ENCODE assay signal across 1 fruit fly cellular context in genomic region chr3L:12115103-12115502, dm6.
TF ChIP-seq lines count a peak whose summit lies in the region.

No protein-coding gene starts in this region.

TF ChIP-seq in whole organism, prepupa, 60 proteins besides CTCF, POLR2A, EP300 and RAD21 (continued from another document):
- peak; percentile 81 for TF ChIP-seq net (GFP tag; optimal IDR thresholded peaks at IDR 0.05; lab: Kevin White, UChicago)
- peak; percentile 96 for TF ChIP-seq esn (GFP tag; optimal IDR thresholded peaks at IDR 0.05; lab: Kevin White, UChicago)
- TF ChIP-seq Eip78C (GFP tag; lab: Kevin White, UChicago), result peak; percentile 98
- 0 out of 2 replicates have a peak, but pooled peaks have one; percentile 33 for TF ChIP-seq CG11294 (GFP tag; IDR thresholded peaks at IDR 0.05; lab: Robert Waterston, UW)
- TF ChIP-seq CG11762 (GFP tag; optimal IDR thresholded peaks at IDR 0.05; lab: Kevin White, UChicago; ENCODE audit: insufficient read depth), result peak; percentile 77
- TF ChIP-seq Hr39 (GFP tag; optimal IDR thresholded peaks at IDR 0.05; lab: Kevin White, UChicago), result peak; percentile 92
- TF ChIP-seq Lpt (GFP tag; optimal IDR thresholded peaks at IDR 0.05; lab: Kevin White, UChicago), result peak; percentile 76
- peak; percentile 48 for TF ChIP-seq dac (GFP tag; optimal IDR thresholded peaks at IDR 0.05; lab: Kevin White, UChicago)
- peak; percentile 61 for TF ChIP-seq fd85E (GFP tag; optimal IDR thresholded peaks at IDR 0.05; lab: Kevin White, UChicago)
- TF ChIP-seq pdm3 (GFP tag; optimal IDR thresholded peaks at IDR 0.05; lab: Kevin White, UChicago), result peak; percentile 86
- peak; percentile 86 for TF ChIP-seq CG10669 (GFP tag; optimal IDR thresholded peaks at IDR 0.05; lab: Kevin White, UChicago)
- peak; percentile 72 for TF ChIP-seq CG8319 (GFP tag; optimal IDR thresholded peaks at IDR 0.05; lab: Kevin White, UChicago)
- TF ChIP-seq acj6 (GFP tag; optimal IDR thresholded peaks at IDR 0.05; lab: Kevin White, UChicago), result peak; percentile 87
- peak; percentile 50 for TF ChIP-seq Hr4 (GFP tag; optimal IDR thresholded peaks at IDR 0.05; lab: Kevin White, UChicago)
- TF ChIP-seq CG16779 (tag; optimal IDR thresholded peaks at IDR 0.05; lab: Kevin White, UChicago), result peak; percentile 72
- TF ChIP-seq vri (GFP tag; optimal IDR thresholded peaks at IDR 0.05; lab: Kevin White, UChicago), result peak; percentile 89
- TF ChIP-seq Sox102F (GFP tag; optimal IDR thresholded peaks at IDR 0.05; lab: Kevin White, UChicago), result peak; percentile 96
- no peak for TF ChIP-seq fkh (GFP tag; optimal IDR thresholded peaks at IDR 0.05; lab: Kevin White, UChicago)
- TF ChIP-seq CG4318 (GFP tag; optimal IDR thresholded peaks at IDR 0.05; lab: Kevin White, UChicago), result peak; percentile 17
- peak; percentile 81 for TF ChIP-seq CG7368 (GFP tag; optimal IDR thresholded peaks at IDR 0.05; lab: Kevin White, UChicago)
- TF ChIP-seq CG6854 (GFP tag; optimal IDR thresholded peaks at IDR 0.05; lab: Kevin White, UChicago), result peak; percentile 88
- TF ChIP-seq spab (GFP tag; optimal IDR thresholded peaks at IDR 0.05; lab: Kevin White, UChicago), result peak; percentile 82
- TF ChIP-seq topi (GFP tag; optimal IDR thresholded peaks at IDR 0.05; lab: Kevin White, UChicago), result peak; percentile 94
- peak; percentile 80 for TF ChIP-seq CG9139 (GFP tag; optimal IDR thresholded peaks at IDR 0.05; lab: Kevin White, UChicago)
- peak; percentile 90 for TF ChIP-seq Eip93F (GFP tag; optimal IDR thresholded peaks at IDR 0.05; lab: Kevin White, UChicago)
- TF ChIP-seq CG34406 (GFP tag; optimal IDR thresholded peaks at IDR 0.05; lab: Kevin White, UChicago), result peak; percentile 85
- TF ChIP-seq Met (GFP tag; optimal IDR thresholded peaks at IDR 0.05; lab: Kevin White, UChicago), result peak; percentile 95
- TF ChIP-seq CG6808 (GFP tag; optimal IDR thresholded peaks at IDR 0.05; lab: Kevin White, UChicago), result peak; percentile 81
- TF ChIP-seq CG15336 (GFP tag; IDR thresholded peaks at IDR 0.05; lab: Robert Waterston, UW), result peak; percentile 74
- TF ChIP-seq OdsH (GFP tag; optimal IDR thresholded peaks at IDR 0.05; lab: Kevin White, UChicago), result peak; percentile 85
- TF ChIP-seq fd59A (GFP tag; optimal IDR thresholded peaks at IDR 0.05; lab: Kevin White, UChicago), result peak; percentile 79
- TF ChIP-seq CG6163 (GFP tag; IDR thresholded peaks at IDR 0.05; lab: Robert Waterston, UW), result peak; percentile 93
- peak; percentile 81 for TF ChIP-seq CG11902 (GFP tag; optimal IDR thresholded peaks at IDR 0.05; lab: Kevin White, UChicago)
